Worm (Caenorhabditis elegans) whole organism, L4 larva: ENCODE measurements around the gene srxa-10.
A peak's percentile ranks its signal among the peaks of the same experiment; 100 is the strongest.

ENCODE experiments used
- F44E2.7 ChIP-seq: fragments of 200-800 bp; sonication (Bioruptor generic); IDR thresholded peaks from 2 replicates; pipeline ENCODE4 v2.1.2; 2022; ENCODE audit warnings: missing genetic modification characterization, missing compliant biosample characterization
- F49E8.2 ChIP-seq: sonication (generic microtip); optimal IDR thresholded peaks from 2 replicates; lab custom pipeline; 2016; ENCODE audit warnings: missing compliant biosample characterization, mild to moderate bottlenecking, missing genetic modification characterization, borderline replicate concordance
- T26A8.4 ChIP-seq: fragments of 200-800 bp; sonication (Bioruptor generic); IDR thresholded peaks from 2 replicates; pipeline ENCODE4 v1.3.6; 2022; ENCODE audit warnings: missing genetic modification characterization, missing compliant biosample characterization
- Y5F2A.4 ChIP-seq: fragments of 200-800 bp; sonication (Bioruptor generic); optimal IDR thresholded peaks from 2 replicates; lab custom pipeline; 2018; ENCODE audit warnings: mild to moderate bottlenecking, missing genetic modification characterization, missing compliant biosample characterization
- Y75B8A.6 ChIP-seq: fragments of 200-800 bp; sonication (Bioruptor generic); IDR thresholded peaks from 2 replicates; pipeline ENCODE4 v1.3.6; 2022; ENCODE audit warnings: missing genetic modification reagents, missing genetic modification characterization, missing compliant biosample characterization
- aha-1 ChIP-seq: fragments of 150-350 bp; peaks from one replicate; lab custom pipeline; 2014; ENCODE audit warnings: missing biosample characterization, missing genetic modification characterization
- attf-4 ChIP-seq: sonication (generic microtip); optimal IDR thresholded peaks from 3 replicates; lab custom pipeline; 2017; ENCODE audit warnings: missing biosample characterization, missing genetic modification characterization
- ceh-32 ChIP-seq: sonication (generic microtip); optimal IDR thresholded peaks from 2 replicates; lab custom pipeline; 2016; ENCODE audit warnings: mild to moderate bottlenecking, missing genetic modification characterization, missing compliant biosample characterization; ENCODE audit not compliant: poor library complexity
- ceh-62 ChIP-seq: sonication (generic microtip); optimal IDR thresholded peaks from 2 replicates; lab custom pipeline; 2017; ENCODE audit warnings: missing biosample characterization, missing genetic modification characterization
- ces-1 ChIP-seq: fragments of 150-350 bp; sonication (generic microtip); optimal IDR thresholded peaks from 4 replicates; lab custom pipeline; 2014; ENCODE audit warnings: missing biosample characterization, missing genetic modification reagents, missing genetic modification characterization
- ctbp-1 ChIP-seq: fragments of 200-800 bp; sonication (Bioruptor generic); IDR thresholded peaks from 2 replicates; pipeline ENCODE4 v1.3.6; 2022; ENCODE audit warnings: missing genetic modification reagents, missing genetic modification characterization, missing compliant biosample characterization
- daf-12 ChIP-seq: fragments of 150-350 bp; optimal IDR thresholded peaks from 2 replicates; lab custom pipeline; 2014; ENCODE audit warnings: missing biosample characterization, missing genetic modification reagents, missing genetic modification characterization
- dmd-6 ChIP-seq: fragments of 200-800 bp; sonication (Bioruptor generic); IDR thresholded peaks from 2 replicates; pipeline ENCODE4 v1.3.6; 2022; ENCODE audit warnings: missing genetic modification reagents, missing genetic modification characterization, missing compliant biosample characterization
- dve-1 ChIP-seq: sonication (generic microtip); optimal IDR thresholded peaks from 2 replicates; lab custom pipeline; 2017; ENCODE audit warnings: antibody characterized with exemption, mild to moderate bottlenecking, missing genetic modification characterization, missing compliant biosample characterization; ENCODE audit not compliant: insufficient read depth
- egl-43 ChIP-seq: fragments of 200-800 bp; sonication (Bioruptor generic); IDR thresholded peaks from 2 replicates; pipeline ENCODE4 v1.3.6; 2022; ENCODE audit warnings: missing genetic modification reagents, missing genetic modification characterization, missing compliant biosample characterization
- fkh-10 ChIP-seq: fragments of 150-350 bp; optimal IDR thresholded peaks from 2 replicates; lab custom pipeline; 2014; ENCODE audit warnings: missing biosample characterization, missing genetic modification reagents, missing genetic modification characterization
- hif-1 ChIP-seq, 2 experiments: sonication (generic microtip); optimal IDR thresholded peaks; 2 replicates each; lab custom pipeline; 2016 to 2017; ENCODE audit warnings: missing compliant biosample characterization in 2 of 2, missing genetic modification characterization in 2 of 2, missing genetic modification reagents in 2 of 2, missing genotype in 2 of 2, mild to moderate bottlenecking in 1 of 2
- hlh-11 ChIP-seq: fragments of 200-800 bp; sonication (Bioruptor generic); optimal IDR thresholded peaks from 2 replicates; lab custom pipeline; 2018; ENCODE audit warnings: mild to moderate bottlenecking, missing genetic modification characterization, missing compliant biosample characterization
- hlh-30 ChIP-seq: sonication (generic microtip); optimal IDR thresholded peaks from 2 replicates; lab custom pipeline; 2017; ENCODE audit warnings: antibody characterized with exemption, mild to moderate bottlenecking, missing genetic modification characterization, missing compliant biosample characterization; ENCODE audit not compliant: insufficient read depth
- jun-1 ChIP-seq: fragments of 150-350 bp; optimal IDR thresholded peaks from 2 replicates; lab custom pipeline; 2014; ENCODE audit warnings: missing biosample characterization, missing genetic modification reagents, missing genetic modification characterization
- lin-1 ChIP-seq: fragments of 200-800 bp; sonication (Bioruptor generic); IDR thresholded peaks from 2 replicates; pipeline ENCODE4 v1.3.6; 2022; ENCODE audit warnings: missing genetic modification reagents, missing genetic modification characterization, missing compliant biosample characterization
- lin-29 ChIP-seq: fragments of 200-800 bp; sonication (Bioruptor generic); IDR thresholded peaks from 2 replicates; pipeline ENCODE4 v1.3.6; 2022; ENCODE audit warnings: missing genetic modification reagents, missing genetic modification characterization, missing compliant biosample characterization
- lin-38 ChIP-seq: fragments of 200-800 bp; sonication (Bioruptor generic); IDR thresholded peaks from 2 replicates; pipeline ENCODE4 v1.3.6; 2022; ENCODE audit warnings: missing genetic modification reagents, missing genetic modification characterization, missing compliant biosample characterization
- lin-39 ChIP-seq: fragments of 150-350 bp; optimal IDR thresholded peaks from 2 replicates; lab custom pipeline; 2014; ENCODE audit warnings: missing biosample characterization, missing genetic modification reagents, missing genetic modification characterization
- lir-3 ChIP-seq: sonication (generic microtip); optimal IDR thresholded peaks from 2 replicates; lab custom pipeline; 2016; ENCODE audit warnings: mild to moderate bottlenecking, missing genetic modification characterization, missing compliant biosample characterization
- lsy-2 ChIP-seq, 2 experiments: fragments of 150-350 bp in 1 of 2; sonication (generic microtip) in 1 of 2; optimal IDR thresholded peaks; 2 replicates each; lab custom pipeline; 2014 to 2017; ENCODE audit warnings: missing biosample characterization in 2 of 2, missing genetic modification characterization in 2 of 2
- madf-9 ChIP-seq: fragments of 200-800 bp; sonication (Bioruptor generic); conservative IDR thresholded peaks from 2 replicates; pipeline ENCODE4 v1.3.6; 2022; ENCODE audit warnings: missing genetic modification reagents, missing genetic modification characterization, missing compliant biosample characterization
- mep-1 ChIP-seq: fragments of 150-350 bp; sonication (generic microtip); optimal IDR thresholded peaks from 3 replicates; lab custom pipeline; 2014; ENCODE audit warnings: missing biosample characterization, missing genetic modification characterization
- mes-2 ChIP-seq: sonication (generic microtip); optimal IDR thresholded peaks from 2 replicates; lab custom pipeline; 2016; ENCODE audit warnings: missing genotype, mild to moderate bottlenecking, missing genetic modification characterization, missing compliant biosample characterization; ENCODE audit not compliant: poor library complexity, severe bottlenecking
- nhr-11 ChIP-seq: fragments of 150-350 bp; optimal IDR thresholded peaks from 2 replicates; lab custom pipeline; 2014; ENCODE audit warnings: missing biosample characterization, missing genetic modification characterization
- nhr-25 ChIP-seq: sonication (generic microtip); optimal IDR thresholded peaks from 2 replicates; lab custom pipeline; 2017; ENCODE audit warnings: missing genetic modification characterization, mild to moderate bottlenecking, missing compliant biosample characterization, antibody characterized with exemption, moderate library complexity, borderline replicate concordance; ENCODE audit not compliant: insufficient read depth
- nhr-41 ChIP-seq: fragments of 200-800 bp; sonication (Bioruptor generic); IDR thresholded peaks from 2 replicates; pipeline ENCODE4 v1.3.6; 2022; ENCODE audit warnings: missing genetic modification reagents, missing genetic modification characterization, missing compliant biosample characterization
- nhr-42 ChIP-seq: fragments of 200-800 bp; sonication (Bioruptor generic); IDR thresholded peaks from 2 replicates; pipeline ENCODE4 v1.3.6; 2022; ENCODE audit warnings: missing genetic modification characterization, missing compliant biosample characterization
- nhr-6 ChIP-seq: fragments of 150-350 bp; optimal IDR thresholded peaks from 2 replicates; lab custom pipeline; 2014; ENCODE audit warnings: missing biosample characterization, missing genetic modification characterization
- saeg-2 ChIP-seq: fragments of 200-800 bp; sonication (Bioruptor generic); IDR thresholded peaks from 2 replicates; pipeline ENCODE4 v1.3.6; 2022; ENCODE audit warnings: missing genetic modification reagents, missing genetic modification characterization, missing compliant biosample characterization
- set-16 ChIP-seq: fragments of 200-800 bp; sonication (Bioruptor generic); IDR thresholded peaks from 2 replicates; pipeline ENCODE4 v1.3.6; 2022; ENCODE audit warnings: missing genetic modification reagents, missing genetic modification characterization, missing compliant biosample characterization
- snpc-1.2 ChIP-seq: fragments of 200-800 bp; sonication (Bioruptor generic); IDR thresholded peaks from 2 replicates; pipeline ENCODE4 v1.3.6; 2022; ENCODE audit warnings: missing genetic modification reagents, missing genetic modification characterization, missing compliant biosample characterization
- spr-1 ChIP-seq: sonication (generic microtip); optimal IDR thresholded peaks from 2 replicates; lab custom pipeline; 2016; ENCODE audit warnings: mild to moderate bottlenecking, missing genetic modification characterization, missing compliant biosample characterization
- spr-3 ChIP-seq: fragments of 200-800 bp; sonication (Bioruptor generic); optimal IDR thresholded peaks from 2 replicates; lab custom pipeline; 2018; ENCODE audit warnings: mild to moderate bottlenecking, missing genetic modification characterization, missing compliant biosample characterization
- tra-1 ChIP-seq: fragments of 200-800 bp; sonication (Bioruptor generic); IDR thresholded peaks from 2 replicates; pipeline ENCODE4 v1.3.6; 2022; ENCODE audit warnings: missing genetic modification reagents, missing genetic modification characterization, missing compliant biosample characterization
- vab-7 ChIP-seq: fragments of 200-800 bp; sonication (Bioruptor generic); IDR thresholded peaks from 2 replicates; pipeline ENCODE4 v1.3.6; 2022; ENCODE audit warnings: missing genetic modification reagents, missing genetic modification characterization, missing compliant biosample characterization
- zag-1 ChIP-seq: fragments of 150-350 bp; optimal IDR thresholded peaks from 2 replicates; lab custom pipeline; 2014; ENCODE audit warnings: missing biosample characterization, missing genetic modification characterization
- zip-11 ChIP-seq: fragments of 200-800 bp; sonication (Bioruptor generic); IDR thresholded peaks from 2 replicates; pipeline ENCODE4 v1.3.6; 2022; ENCODE audit warnings: missing genetic modification characterization, missing compliant biosample characterization

Gene srxa-10

ce11 chrIII:9780665-9781304, 15.6 kb downstream of the srxa-10 start, which contains the start of gene vha-1 (continued):
- no peak for TF ChIP-seq lir-3 (tag; lab: Kevin White, UChicago)
- peak; percentile 66 for TF ChIP-seq nhr-25
- no peak for TF ChIP-seq ceh-62 (tag; lab: Kevin White, UChicago)
- no peak for TF ChIP-seq ces-1
- peak; percentile 69; the same call in 1 of the 2 replicates for TF ChIP-seq madf-9 (GFP tag; lab: Robert Waterston, UW)
- TF ChIP-seq egl-43 (GFP tag; lab: Robert Waterston, UW) = 0 out of 2 replicates have a peak, but pooled peaks have one; percentile 29
- peak; percentile 80 for TF ChIP-seq lin-1 (GFP tag; lab: Robert Waterston, UW)
- no peak for TF ChIP-seq saeg-2 (GFP tag; lab: Robert Waterston, UW)
- no peak for TF ChIP-seq zip-11 (GFP tag; lab: Robert Waterston, UW)
- TF ChIP-seq nhr-11 (tag; lab: Kevin White, UChicago) = peak; percentile 80
- peak; percentile 89 for TF ChIP-seq nhr-6 (tag; lab: Kevin White, UChicago)
- peak; percentile 52 for TF ChIP-seq ctbp-1
- no peak for TF ChIP-seq ceh-32 (tag; lab: Kevin White, UChicago)
- TF ChIP-seq vab-7 (GFP tag; lab: Robert Waterston, UW) = no peak
- no peak for TF ChIP-seq set-16
- no peak for TF ChIP-seq lin-29
- TF ChIP-seq spr-3 (GFP tag; lab: Kevin White, UChicago) = no peak

ce11 chrIII:9780254-9780653, 16.1 kb downstream of the srxa-10 start, which contains the start of gene sqv-3:
TSS of gene sqv-3 (minus strand) at chrIII:9780354.
- TF ChIP-seq set-16 (no peak), ceh-62 (tag; lab: Kevin White, UChicago) (no peak), nhr-41 (GFP tag; lab: Robert Waterston, UW) (no peak), egl-43 (GFP tag; lab: Robert Waterston, UW) (no peak), fkh-10 (GFP tag; lab: Kevin White, UChicago) (no peak), ctbp-1 (no peak)

DNA sequence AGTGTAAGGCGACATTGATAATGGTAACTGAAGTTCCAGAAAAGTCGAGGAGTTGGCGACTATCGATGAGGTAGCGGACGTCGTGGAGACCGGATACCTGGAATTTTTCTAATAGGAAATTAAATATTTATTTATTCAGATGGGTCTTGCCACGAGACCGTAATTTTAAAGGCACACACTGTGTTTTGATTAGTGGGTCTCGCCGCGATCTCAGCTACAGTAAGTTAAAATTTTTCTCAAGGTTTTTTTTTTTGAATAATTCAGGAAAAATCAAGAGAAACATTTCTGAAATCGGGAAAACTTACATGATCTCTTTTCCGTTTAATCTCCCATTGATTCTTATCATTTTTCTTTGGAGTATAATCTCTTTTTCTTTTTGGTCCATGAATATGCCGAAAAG, 17.3 kb downstream of the srxa-10 start:
- TF ChIP-seq Y75B8A.6 (GFP tag; lab: Robert Waterston, UW) (no peak), jun-1 (tag; lab: Kevin White, UChicago) (no peak), tra-1 (GFP tag; lab: Robert Waterston, UW) (no peak), ctbp-1 (no peak), lin-38 (GFP tag; lab: Robert Waterston, UW) (peak; percentile 32; the same call in 1 of the 2 replicates), zag-1 (tag; lab: Kevin White, UChicago) (no peak), snpc-1.2 (GFP tag; lab: Robert Waterston, UW) (no peak), daf-12 (no peak)

DNA sequence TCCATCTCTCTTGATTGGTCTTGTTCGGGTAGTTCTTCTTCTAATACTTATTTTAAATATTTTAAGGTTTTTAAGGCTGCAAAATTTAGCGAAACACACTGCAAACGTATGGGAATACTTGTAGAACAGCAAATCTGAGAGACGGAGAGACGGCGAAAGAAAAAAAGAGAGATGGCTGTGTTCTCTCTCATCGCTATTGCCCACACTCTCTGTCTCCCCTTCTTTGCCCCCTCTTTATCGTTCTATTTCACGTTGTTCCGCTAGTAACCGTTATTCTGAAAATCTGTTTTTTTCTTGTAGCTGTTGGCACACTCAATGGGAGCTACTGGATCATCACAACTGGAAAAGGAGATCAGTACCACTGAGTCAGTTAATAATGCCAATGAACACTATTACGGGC, 20.0 kb downstream of the srxa-10 start, which contains the start of gene usp-46:
Gene usp-46, plus strand, starts transcription at position 301 of the 400 bp plus-strand sequence.
- TF ChIP-seq egl-43 (GFP tag; lab: Robert Waterston, UW) = no peak
- TF ChIP-seq T26A8.4 (GFP tag; lab: Robert Waterston, UW) = no peak
- TF ChIP-seq aha-1 = no peak
- peak; percentile 4 for TF ChIP-seq hlh-11 (tag; lab: Kevin White, UChicago)
- TF ChIP-seq daf-12 = no peak
- no peak for TF ChIP-seq lsy-2 (tag; optimal IDR thresholded peaks at IDR 0.05; lab: Kevin White, UChicago)
- TF ChIP-seq attf-4 (tag; lab: Kevin White, UChicago) = no peak
- no peak for TF ChIP-seq spr-1
- no peak for TF ChIP-seq F49E8.2 (tag; lab: Kevin White, UChicago)
- TF ChIP-seq lir-3 (tag; lab: Kevin White, UChicago) = no peak
- TF ChIP-seq nhr-41 (GFP tag; lab: Robert Waterston, UW) = no peak
- peak; percentile 10 for TF ChIP-seq dve-1 (tag; lab: Kevin White, UChicago)
- TF ChIP-seq madf-9 (GFP tag; lab: Robert Waterston, UW) = no peak
- peak; percentile 7 for TF ChIP-seq mep-1 (tag; lab: Kevin White, UChicago)
- TF ChIP-seq F44E2.7 = no peak
- TF ChIP-seq hlh-30 = no peak
- TF ChIP-seq lin-39 (tag; lab: Kevin White, UChicago) = no peak
- no peak for TF ChIP-seq hif-1 (tag; optimal IDR thresholded peaks at IDR 0.05; lab: Kevin White, UChicago)
- TF ChIP-seq spr-3 (GFP tag; lab: Kevin White, UChicago) = no peak
- TF ChIP-seq nhr-42 (GFP tag; lab: Robert Waterston, UW) = no peak
- TF ChIP-seq nhr-11 (tag; lab: Kevin White, UChicago) = no peak
- TF ChIP-seq mes-2 (tag; lab: Kevin White, UChicago) = peak; percentile 22
- TF ChIP-seq dmd-6 = no peak
- no peak for TF ChIP-seq Y5F2A.4
